Worm (Caenorhabditis elegans): ENCODE results near the gene Y44A6C.1.

DNA sequence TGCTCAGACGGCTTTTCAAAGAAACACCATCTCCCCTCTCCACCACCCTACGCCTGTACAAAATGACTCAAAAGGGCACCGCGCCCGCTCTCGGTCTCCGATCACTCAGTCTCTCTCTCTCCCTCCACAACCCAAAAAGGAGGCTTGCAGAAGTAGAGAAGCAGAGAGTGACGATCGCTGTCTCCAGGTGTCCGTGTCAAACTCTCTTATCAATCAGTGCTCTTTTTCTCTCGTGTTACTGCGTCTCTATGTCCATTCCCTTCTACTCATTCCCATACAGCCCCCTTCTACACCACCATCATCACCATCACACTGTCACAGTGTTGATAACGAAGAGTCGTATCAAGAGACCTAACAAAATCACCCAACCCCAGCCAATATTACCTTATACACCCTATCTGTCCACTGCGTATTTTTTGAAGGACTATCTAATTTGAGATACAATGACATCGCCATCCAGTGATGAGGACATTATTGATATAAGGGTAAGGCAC is 38.9 kb downstream of the Y44A6C.1 start, which contains the start of gene pha-4:
- TF ChIP-seq lsy-2 (tag; optimal IDR thresholded peaks at IDR 0.05), result no peak
- no peak for TF ChIP-seq unc-39 (tag; optimal IDR thresholded peaks at IDR 0.05)
- TF ChIP-seq ztf-11 (tag; optimal IDR thresholded peaks at IDR 0.05), result no peak
- TF ChIP-seq nhr-76 (tag; optimal IDR thresholded peaks at IDR 0.05), result no peak
- TF ChIP-seq tbx-8 (GFP tag; optimal IDR thresholded peaks at IDR 0.05), result no peak

Measured in whole organism, mixed stage, embryonic.